Fruit fly (Drosophila melanogaster): ENCODE results near the gene Glyp.

DNA sequence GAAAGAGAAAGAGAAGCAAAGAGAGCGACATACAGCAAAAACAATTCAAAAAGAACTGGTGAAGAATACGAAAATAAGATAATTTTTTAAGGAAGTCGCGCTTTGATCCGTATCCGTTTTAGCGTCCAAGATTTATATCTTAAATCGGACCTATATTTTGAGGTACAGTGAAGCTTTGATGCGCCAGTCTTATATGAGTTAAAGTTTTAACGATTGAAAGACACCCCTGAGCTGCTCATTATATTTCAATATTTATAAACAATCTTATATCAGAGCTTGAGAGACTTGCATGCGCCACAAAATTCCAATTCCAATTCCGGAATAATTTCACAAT, 48.2 kb downstream of the Glyp start:
- TF ChIP-seq h (optimal IDR thresholded peaks at IDR 0.05) (no peak), insv (optimal IDR thresholded peaks at IDR 0.05) (no peak), Sin3A (optimal IDR thresholded peaks at IDR 0.05) (no peak), psq (optimal IDR thresholded peaks at IDR 0.05) (no peak), ttk (optimal IDR thresholded peaks at IDR 0.05) (no peak)
